Fruit fly (Drosophila melanogaster) whole organism, embryonic: ENCODE results near the gene Polr3A.

Source experiments
- Awh ChIP-seq: fragments of 200-800 bp; sonication (Bioruptor generic); IDR thresholded peaks from 2 replicates; pipeline ENCODE4, ENCODE4 v1.3.6; 2022; ENCODE audit warnings: missing biosample characterization, missing genetic modification characterization
- B-H2 ChIP-seq: fragments of 200-800 bp; sonication (Bioruptor generic); optimal IDR thresholded peaks from 2 replicates; lab custom pipeline; 2018; ENCODE audit warnings: missing biosample characterization, mild to moderate bottlenecking, missing genetic modification characterization
- C15 ChIP-seq: fragments of 200-800 bp; sonication (Bioruptor generic); IDR thresholded peaks from 3 replicates; pipeline ENCODE4 v1.3.6; 2022; ENCODE audit warnings: missing biosample characterization, missing genetic modification characterization
- CG10959 ChIP-seq: fragments of 200-800 bp; sonication (Bioruptor generic); IDR thresholded peaks from 2 replicates; pipeline ENCODE4 v1.3.6; 2022; ENCODE audit warnings: missing biosample characterization, missing genetic modification characterization
- CG12391 ChIP-seq: fragments of 200-800 bp; sonication (Bioruptor generic); optimal IDR thresholded peaks from 3 replicates; lab custom pipeline; 2018; ENCODE audit warnings: missing biosample characterization, mild to moderate bottlenecking, missing genetic modification characterization, moderate library complexity
- CG12659 ChIP-seq: fragments of 200-800 bp; sonication (Bioruptor generic); optimal IDR thresholded peaks from 3 replicates; lab custom pipeline; 2017; ENCODE audit warnings: mild to moderate bottlenecking, missing biosample characterization, missing genetic modification reagents, missing genetic modification characterization
- CG13424 ChIP-seq: fragments of 200-800 bp; sonication (Bioruptor generic); optimal IDR thresholded peaks from 2 replicates; lab custom pipeline; 2019; ENCODE audit warnings: missing biosample characterization, mild to moderate bottlenecking, missing genetic modification characterization, moderate library complexity
- CG14441 ChIP-seq: fragments of 200-800 bp; sonication (Bioruptor generic); IDR thresholded peaks from 2 replicates; pipeline ENCODE4 v1.3.6; 2022; ENCODE audit warnings: missing biosample characterization, missing genetic modification characterization
- CG15696 ChIP-seq: fragments of 200-800 bp; sonication (Bioruptor generic); optimal IDR thresholded peaks from 2 replicates; lab custom pipeline; 2019; ENCODE audit warnings: missing biosample characterization, mild to moderate bottlenecking, missing genetic modification characterization, moderate library complexity
- CG18011 ChIP-seq: fragments of 200-800 bp; sonication (Bioruptor generic); optimal IDR thresholded peaks from 2 replicates; lab custom pipeline; 2017; ENCODE audit warnings: missing biosample characterization, missing genetic modification characterization, mild to moderate bottlenecking, moderate library complexity, missing genotype
- CG2116 ChIP-seq: fragments of 200-800 bp; sonication (Bioruptor generic); optimal IDR thresholded peaks from 3 replicates; lab custom pipeline; 2018; ENCODE audit warnings: missing biosample characterization, mild to moderate bottlenecking, missing genetic modification characterization
- CG2120 ChIP-seq: fragments of 200-800 bp; sonication (Bioruptor generic); optimal IDR thresholded peaks from 3 replicates; lab custom pipeline; 2016; ENCODE audit warnings: missing biosample characterization, missing genetic modification characterization
- CG2889 ChIP-seq: fragments of 200-800 bp; sonication (Bioruptor generic); IDR thresholded peaks from 3 replicates; pipeline ENCODE4 v1.3.6; 2022; ENCODE audit warnings: missing biosample characterization, missing genetic modification characterization
- CG3281 ChIP-seq: fragments of 200-800 bp; sonication (Bioruptor generic); optimal IDR thresholded peaks from 3 replicates; lab custom pipeline; 2017; ENCODE audit warnings: missing biosample characterization, mild to moderate bottlenecking, missing genetic modification characterization
- CG3847 ChIP-seq: fragments of 200-800 bp; sonication (Bioruptor generic); IDR thresholded peaks from 2 replicates; pipeline ENCODE4 v1.3.6; 2022; ENCODE audit warnings: missing biosample characterization, missing genetic modification characterization
- CG4328 ChIP-seq: fragments of 200-800 bp; sonication (Bioruptor generic); optimal IDR thresholded peaks from 3 replicates; lab custom pipeline; 2017; ENCODE audit warnings: missing biosample characterization, missing genetic modification reagents, missing genetic modification characterization
- CG5180 ChIP-seq: fragments of 200-800 bp; sonication (Bioruptor generic); optimal IDR thresholded peaks from 3 replicates; lab custom pipeline; 2017; ENCODE audit warnings: missing biosample characterization, missing genetic modification characterization, mild to moderate bottlenecking, moderate library complexity, missing genetic modification reagents
- CG7987 ChIP-seq: fragments of 200-800 bp; sonication (Bioruptor generic); optimal IDR thresholded peaks from 2 replicates; lab custom pipeline; 2018; ENCODE audit warnings: missing biosample characterization, mild to moderate bottlenecking, missing genetic modification characterization, moderate library complexity
- CG8089 ChIP-seq: fragments of 200-800 bp; sonication (Bioruptor generic); optimal IDR thresholded peaks from 3 replicates; lab custom pipeline; 2016; ENCODE audit warnings: missing biosample characterization, missing genetic modification characterization
- CG8924 ChIP-seq: fragments of 200-800 bp; optimal IDR thresholded peaks from 3 replicates; lab custom pipeline; 2019; ENCODE audit warnings: missing biosample characterization, mild to moderate bottlenecking, missing genetic modification characterization, moderate library complexity
- CHES-1-like ChIP-seq: fragments of 200-800 bp; sonication (Bioruptor generic); optimal IDR thresholded peaks from 2 replicates; lab custom pipeline; 2016; ENCODE audit warnings: missing biosample characterization, missing genetic modification characterization
- Doc3 ChIP-seq: fragments of 200-800 bp; sonication (Bioruptor generic); IDR thresholded peaks from 3 replicates; pipeline ENCODE4 v1.3.6; 2022; ENCODE audit warnings: missing biosample characterization, missing genetic modification characterization; ENCODE audit not compliant: partially characterized antibody
- Eip74EF ChIP-seq, 2 experiments: fragments of 200-800 bp in 1 of 2; fragments of >200 bp in 1 of 2; sonication (Bioruptor generic) in 1 of 2; optimal IDR thresholded peaks; 2 replicates each; lab custom pipeline; 2017 to 2019; ENCODE audit warnings: missing biosample characterization in 2 of 2, missing genetic modification characterization in 2 of 2, mild to moderate bottlenecking in 1 of 2, moderate library complexity in 1 of 2
- HHEX ChIP-seq: fragments of 200-800 bp; sonication (Bioruptor generic); optimal IDR thresholded peaks from 3 replicates; lab custom pipeline; 2017; ENCODE audit warnings: missing biosample characterization, mild to moderate bottlenecking, missing genetic modification characterization, missing genetic modification reagents
- Hsf ChIP-seq: fragments of 200-800 bp; sonication (Bioruptor generic); optimal IDR thresholded peaks from 3 replicates; lab custom pipeline; 2016; ENCODE audit warnings: missing biosample characterization, missing genetic modification characterization
- Oli ChIP-seq: fragments of 200-800 bp; sonication (Bioruptor generic); optimal IDR thresholded peaks from 2 replicates; lab custom pipeline; 2018; ENCODE audit warnings: missing biosample characterization, mild to moderate bottlenecking, missing genetic modification characterization, moderate library complexity
- Usf ChIP-seq: fragments of 200-800 bp; sonication (Bioruptor generic); optimal IDR thresholded peaks from 2 replicates; lab custom pipeline; 2017; ENCODE audit warnings: missing genotype, missing biosample characterization, missing genetic modification characterization
- amos ChIP-seq: fragments of 200-800 bp; sonication (Bioruptor generic); IDR thresholded peaks from 2 replicates; pipeline ENCODE4 v1.3.6; 2022; ENCODE audit warnings: missing biosample characterization, missing genetic modification characterization; ENCODE audit not compliant: partially characterized antibody
- dm ChIP-seq: fragments of 200-800 bp; sonication (Bioruptor generic); optimal IDR thresholded peaks from 3 replicates; lab custom pipeline; 2016; ENCODE audit warnings: missing biosample characterization, missing genetic modification characterization
- exex ChIP-seq: fragments of 200-800 bp; sonication (Bioruptor generic); optimal IDR thresholded peaks from 4 replicates; lab custom pipeline; 2018; ENCODE audit warnings: missing biosample characterization, mild to moderate bottlenecking, missing genetic modification characterization, moderate library complexity
- fd96Cb ChIP-seq: fragments of 200-800 bp; sonication (Bioruptor generic); optimal IDR thresholded peaks from 2 replicates; lab custom pipeline; 2018; ENCODE audit warnings: missing biosample characterization, mild to moderate bottlenecking, missing genetic modification characterization, moderate library complexity
- gem ChIP-seq: fragments of 200-800 bp; sonication (Bioruptor generic); optimal IDR thresholded peaks from 2 replicates; lab custom pipeline; 2019; ENCODE audit warnings: missing biosample characterization, mild to moderate bottlenecking, missing genetic modification characterization, moderate library complexity
- grau ChIP-seq: fragments of 200-800 bp; optimal IDR thresholded peaks from 3 replicates; lab custom pipeline; 2019; ENCODE audit warnings: missing biosample characterization, mild to moderate bottlenecking, missing genetic modification characterization, moderate library complexity
- her ChIP-seq: fragments of 200-800 bp; sonication (Bioruptor generic); optimal IDR thresholded peaks from 2 replicates; lab custom pipeline; 2016; ENCODE audit warnings: missing biosample characterization, missing genetic modification characterization
- hth ChIP-seq: fragments of >200 bp; optimal IDR thresholded peaks from 2 replicates; lab custom pipeline; 2017; ENCODE audit warnings: inconsistent platforms
- jigr1 ChIP-seq: fragments of 200-800 bp; sonication (Bioruptor generic); IDR thresholded peaks from 3 replicates; pipeline ENCODE4 v1.3.6; 2022; ENCODE audit warnings: missing biosample characterization, missing genetic modification characterization
- klu ChIP-seq: fragments of 200-800 bp; sonication (Bioruptor generic); IDR thresholded peaks from 2 replicates; pipeline ENCODE4 v1.3.6; 2022; ENCODE audit warnings: missing biosample characterization, missing genetic modification characterization
- knrl ChIP-seq: fragments of 200-800 bp; sonication (Bioruptor generic); IDR thresholded peaks from 3 replicates; pipeline ENCODE4 v1.3.6; 2022; ENCODE audit warnings: missing biosample characterization, missing genetic modification characterization; ENCODE audit not compliant: partially characterized antibody
- lola ChIP-seq, 3 experiments: fragments of >200 bp in 2 of 3; fragments of 200-800 bp in 1 of 3; sonication (Bioruptor generic) in 1 of 3; optimal IDR thresholded peaks; 2 replicates each; lab custom pipeline; 2017 to 2019; ENCODE audit warnings: missing biosample characterization in 3 of 3, missing genetic modification characterization in 3 of 3, mild to moderate bottlenecking in 1 of 3, moderate library complexity in 1 of 3
- nom ChIP-seq: fragments of 200-800 bp; sonication (Bioruptor generic); optimal IDR thresholded peaks from 2 replicates; lab custom pipeline; 2017; ENCODE audit warnings: missing biosample characterization, missing genetic modification characterization, mild to moderate bottlenecking, moderate library complexity, missing genetic modification reagents
- oc ChIP-seq: fragments of 200-800 bp; sonication (Bioruptor generic); optimal IDR thresholded peaks from 2 replicates; lab custom pipeline; 2018; ENCODE audit warnings: missing biosample characterization, mild to moderate bottlenecking, missing genetic modification characterization, moderate library complexity
- phol ChIP-seq: fragments of 200-800 bp; sonication (Bioruptor generic); optimal IDR thresholded peaks from 3 replicates; lab custom pipeline; 2018; ENCODE audit warnings: missing biosample characterization, mild to moderate bottlenecking, missing genetic modification characterization, moderate library complexity
- psq ChIP-seq: fragments of 200-800 bp; sonication (Bioruptor generic); optimal IDR thresholded peaks from 2 replicates; lab custom pipeline; 2017; ENCODE audit warnings: missing biosample characterization, missing genetic modification characterization
- pzg ChIP-seq: fragments of 200-800 bp; sonication (Bioruptor generic); optimal IDR thresholded peaks from 3 replicates; lab custom pipeline; 2018; ENCODE audit warnings: missing biosample characterization, mild to moderate bottlenecking, missing genetic modification characterization, moderate library complexity
- run ChIP-seq: fragments of 200-800 bp; sonication (Bioruptor generic); optimal IDR thresholded peaks from 3 replicates; lab custom pipeline; 2018; ENCODE audit warnings: missing biosample characterization, mild to moderate bottlenecking, missing genetic modification characterization
- sens ChIP-seq: fragments of 200-800 bp; sonication (Bioruptor generic); peaks from one replicate; lab custom pipeline; 2016; ENCODE audit warnings: missing biosample characterization, missing genetic modification characterization
- sima ChIP-seq: fragments of 200-800 bp; sonication (Bioruptor generic); optimal IDR thresholded peaks from 2 replicates; lab custom pipeline; 2016; ENCODE audit warnings: missing biosample characterization, missing genetic modification characterization
- sr ChIP-seq: fragments of 200-800 bp; sonication (Bioruptor generic); IDR thresholded peaks from 3 replicates; pipeline ENCODE4 v1.3.6; 2022; ENCODE audit warnings: missing biosample characterization, missing genetic modification characterization

The Polr3A gene

DNA sequence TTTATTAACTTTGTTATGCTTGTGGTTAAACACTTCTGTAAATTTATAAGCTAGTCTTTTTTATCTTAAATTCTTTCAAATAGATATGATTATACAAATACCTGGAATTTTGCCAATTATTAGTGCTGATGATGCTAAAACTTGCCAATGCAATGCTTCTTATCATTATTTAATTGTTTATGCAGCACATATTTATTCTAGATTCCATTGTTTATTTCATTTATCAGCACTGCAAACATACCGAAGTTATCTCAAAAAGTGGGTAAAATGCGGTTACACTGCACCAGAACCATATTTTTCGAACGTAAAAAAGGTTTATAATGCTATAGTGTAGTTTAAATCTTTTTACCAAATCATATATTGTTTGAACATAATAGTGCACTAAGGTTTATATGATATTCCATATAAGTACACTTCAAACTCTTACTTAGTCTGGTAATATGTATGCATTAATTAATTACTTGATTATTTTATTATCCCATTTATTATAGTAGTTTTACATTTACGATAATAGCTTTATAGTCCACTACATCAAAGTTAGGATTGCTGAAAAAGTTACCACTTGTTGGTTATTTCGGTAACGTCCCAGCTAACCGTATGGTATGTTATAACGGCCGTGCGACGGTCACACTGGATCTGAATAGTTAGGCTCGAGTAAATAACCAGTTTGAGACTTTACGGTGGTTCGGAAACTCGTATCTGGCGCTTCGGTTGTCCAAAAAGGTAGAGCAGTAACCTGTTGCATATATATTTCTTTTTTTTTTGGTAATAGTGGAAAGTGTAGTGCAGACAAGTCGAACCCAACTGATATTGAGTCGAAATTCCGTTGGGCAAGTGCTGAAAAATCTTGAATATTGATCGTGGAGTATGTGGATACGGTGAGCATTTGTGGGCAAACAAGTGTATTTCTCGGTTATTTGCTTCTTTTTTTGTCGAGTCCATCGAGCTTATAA lies 25.8 kb downstream of the Polr3A start, which contains the start of gene Rhp (continued):
- no peak for TF ChIP-seq Doc3 (GFP tag; lab: Robert Waterston, UW)
- no peak for TF ChIP-seq psq
- no peak for TF ChIP-seq klu (GFP tag; lab: Robert Waterston, UW)
- TF ChIP-seq dm (GFP tag; lab: Kevin White, UChicago) = no peak
- TF ChIP-seq CG12659 (GFP tag; lab: Kevin White, UChicago) = peak; percentile 12
- TF ChIP-seq run = no peak
- TF ChIP-seq exex = peak; percentile 46
- no peak for TF ChIP-seq CG14441
- peak; percentile 68 for TF ChIP-seq gem (tag; lab: Kevin White, UChicago)
- peak; percentile 90 for TF ChIP-seq sens (GFP tag; lab: Kevin White, UChicago)
- peak; percentile 45 for TF ChIP-seq CG2116 (GFP tag; lab: Kevin White, UChicago)
- TF ChIP-seq CG10959 = no peak
- TF ChIP-seq sima = no peak
- TF ChIP-seq CG2889 (GFP tag; lab: Robert Waterston, UW) = no peak
- peak; percentile 56 for TF ChIP-seq CG5180 (GFP tag; lab: Kevin White, UChicago)
- TF ChIP-seq oc (tag; lab: Kevin White, UChicago) = no peak
- peak in 1 of 3 experiments; percentile 23 for TF ChIP-seq lola (GFP tag; optimal IDR thresholded peaks at IDR 0.05; lab: Kevin White, UChicago)
- peak in 1 of 2 experiments; percentile 17 for TF ChIP-seq Eip74EF (GFP tag; optimal IDR thresholded peaks at IDR 0.05; lab: Kevin White, UChicago)
- TF ChIP-seq knrl (GFP tag; lab: Robert Waterston, UW) = no peak
- peak; percentile 33 for TF ChIP-seq CG8924
- no peak for TF ChIP-seq CHES-1-like (GFP tag; lab: Kevin White, UChicago)
- TF ChIP-seq CG12391 (tag; lab: Kevin White, UChicago) = peak; percentile 11
- no peak for TF ChIP-seq hth (lab: Kevin White, UChicago)
- TF ChIP-seq Hsf (GFP tag; lab: Kevin White, UChicago) = no peak
- peak; percentile 51 for TF ChIP-seq HHEX (GFP tag; lab: Kevin White, UChicago)
- peak; percentile 19 for TF ChIP-seq grau (tag; lab: Kevin White, UChicago)
- TF ChIP-seq CG2120 = no peak
- TF ChIP-seq amos (GFP tag; lab: Robert Waterston, UW) = peak; percentile 54; the same call in 1 of the 2 replicates
- no peak for TF ChIP-seq her (GFP tag; lab: Kevin White, UChicago)
- no peak for TF ChIP-seq CG3847 (GFP tag; lab: Robert Waterston, UW)
- peak; percentile 51 for TF ChIP-seq CG13424 (tag; lab: Kevin White, UChicago)
- TF ChIP-seq fd96Cb (tag; lab: Kevin White, UChicago) = no peak
- TF ChIP-seq sr = no peak
- TF ChIP-seq phol (tag; lab: Kevin White, UChicago) = no peak
- TF ChIP-seq Awh (GFP tag; lab: Robert Waterston, UW) = peak; percentile 55
- TF ChIP-seq CG3281 = peak; percentile 16
- peak; percentile 37 for TF ChIP-seq pzg (GFP tag; lab: Kevin White, UChicago)
- TF ChIP-seq B-H2 (GFP tag; lab: Kevin White, UChicago) = peak; percentile 7
- TF ChIP-seq Usf (GFP tag; lab: Kevin White, UChicago) = no peak
- no peak for TF ChIP-seq CG18011 (GFP tag; lab: Kevin White, UChicago)
- no peak for TF ChIP-seq C15 (GFP tag; lab: Robert Waterston, UW)
- peak; percentile 62 for TF ChIP-seq CG7987 (GFP tag; lab: Kevin White, UChicago)
- peak; percentile 50 for TF ChIP-seq CG4328
- TF ChIP-seq CG15696 (tag; lab: Kevin White, UChicago) = peak; percentile 75
- peak; percentile 16 for TF ChIP-seq Oli (tag; lab: Kevin White, UChicago)
- TF ChIP-seq nom (GFP tag; lab: Kevin White, UChicago) = peak; percentile 90
- TF ChIP-seq CG8089 (GFP tag; lab: Kevin White, UChicago) = no peak
- no peak for TF ChIP-seq jigr1 (GFP tag; lab: Robert Waterston, UW)
